Fruit fly (Drosophila melanogaster) whole organism, embryonic: Measurements from ENCODE around the gene Sec61alpha.

ENCODE experiments used
- Atf6 ChIP-seq: fragments of 200-800 bp; sonication (Bioruptor generic); IDR thresholded peaks from 2 replicates; pipeline ENCODE4 v1.3.6; 2022; ENCODE audit warnings: missing biosample characterization, missing genetic modification characterization
- B-H2 ChIP-seq: fragments of 200-800 bp; sonication (Bioruptor generic); optimal IDR thresholded peaks from 2 replicates; lab custom pipeline; 2018; ENCODE audit warnings: missing biosample characterization, mild to moderate bottlenecking, missing genetic modification characterization
- BtbVII ChIP-seq: fragments of 200-800 bp; sonication (Bioruptor generic); optimal IDR thresholded peaks from 3 replicates; lab custom pipeline; 2017; ENCODE audit warnings: missing biosample characterization, mild to moderate bottlenecking, missing genetic modification characterization
- Bteb2 ChIP-seq: fragments of 200-800 bp; sonication (Bioruptor generic); optimal IDR thresholded peaks from 2 replicates; lab custom pipeline; 2016; ENCODE audit warnings: missing biosample characterization, missing genetic modification characterization
- CG12071 ChIP-seq: fragments of 200-800 bp; sonication (Bioruptor generic); optimal IDR thresholded peaks from 3 replicates; lab custom pipeline; 2018; ENCODE audit warnings: missing biosample characterization, mild to moderate bottlenecking, missing genetic modification characterization
- CG12155 ChIP-seq: fragments of 200-800 bp; sonication (Bioruptor generic); optimal IDR thresholded peaks from 3 replicates; lab custom pipeline; 2016; ENCODE audit warnings: missing biosample characterization, missing genetic modification characterization
- CG12659 ChIP-seq: fragments of 200-800 bp; sonication (Bioruptor generic); optimal IDR thresholded peaks from 3 replicates; lab custom pipeline; 2017; ENCODE audit warnings: mild to moderate bottlenecking, missing biosample characterization, missing genetic modification reagents, missing genetic modification characterization
- CG15514 ChIP-seq: fragments of 200-800 bp; sonication (Bioruptor generic); optimal IDR thresholded peaks from 3 replicates; lab custom pipeline; 2017; ENCODE audit warnings: missing biosample characterization, missing genetic modification characterization, mild to moderate bottlenecking, moderate library complexity, missing genetic modification reagents
- CG17328 ChIP-seq: fragments of 200-800 bp; sonication (Bioruptor generic); IDR thresholded peaks from 2 replicates; pipeline ENCODE4 v1.3.6; 2022; ENCODE audit warnings: missing biosample characterization, missing genetic modification characterization
- CG2129 ChIP-seq: fragments of 200-800 bp; sonication (Bioruptor generic); IDR thresholded peaks from 2 replicates; pipeline ENCODE4 v1.3.6; 2022; ENCODE audit warnings: missing biosample characterization, missing genetic modification characterization; ENCODE audit not compliant: partially characterized antibody
- CG30020 ChIP-seq: fragments of 200-800 bp; optimal IDR thresholded peaks from 2 replicates; lab custom pipeline; 2019; ENCODE audit warnings: missing biosample characterization, mild to moderate bottlenecking, missing genetic modification characterization, moderate library complexity
- CG31365 ChIP-seq: fragments of 200-800 bp; sonication (Bioruptor generic); optimal IDR thresholded peaks from 2 replicates; lab custom pipeline; 2018; ENCODE audit warnings: missing biosample characterization, mild to moderate bottlenecking, missing genetic modification characterization
- CG4404 ChIP-seq: fragments of 200-800 bp; sonication (Bioruptor generic); IDR thresholded peaks from 2 replicates; pipeline ENCODE4 v1.3.6; 2022; ENCODE audit warnings: missing biosample characterization, missing genetic modification characterization
- CG5180 ChIP-seq: fragments of 200-800 bp; sonication (Bioruptor generic); optimal IDR thresholded peaks from 3 replicates; lab custom pipeline; 2017; ENCODE audit warnings: missing biosample characterization, missing genetic modification characterization, mild to moderate bottlenecking, moderate library complexity, missing genetic modification reagents
- CG6765 ChIP-seq: fragments of 200-800 bp; sonication (Bioruptor generic); optimal IDR thresholded peaks from 3 replicates; lab custom pipeline; 2017; ENCODE audit warnings: missing biosample characterization, mild to moderate bottlenecking, missing genetic modification characterization
- CG8281 ChIP-seq: fragments of 200-800 bp; sonication (Bioruptor generic); optimal IDR thresholded peaks from 2 replicates; lab custom pipeline; 2018; ENCODE audit warnings: missing biosample characterization, mild to moderate bottlenecking, missing genetic modification characterization, moderate library complexity
- CG8290 ChIP-seq, 3 experiments: fragments of 200-800 bp; sonication (Bioruptor generic); optimal IDR thresholded peaks; 2 replicates each; lab custom pipeline; 2016 to 2019; ENCODE audit warnings: missing biosample characterization in 3 of 3, missing genetic modification characterization in 3 of 3, mild to moderate bottlenecking in 2 of 3, moderate library complexity in 1 of 3
- CG8944 ChIP-seq: fragments of 200-800 bp; sonication (Bioruptor generic); optimal IDR thresholded peaks from 3 replicates; lab custom pipeline; 2016; ENCODE audit warnings: missing biosample characterization, missing genetic modification characterization
- Chrac-16 ChIP-seq: fragments of 200-800 bp; sonication (Bioruptor generic); optimal IDR thresholded peaks from 3 replicates; lab custom pipeline; 2016; ENCODE audit warnings: missing biosample characterization, missing genetic modification characterization
- D19A ChIP-seq: fragments of 200-800 bp; optimal IDR thresholded peaks from 3 replicates; lab custom pipeline; 2019; ENCODE audit warnings: missing biosample characterization, mild to moderate bottlenecking, missing genetic modification characterization, moderate library complexity
- Dbx ChIP-seq: fragments of 200-800 bp; sonication (Bioruptor generic); IDR thresholded peaks from 3 replicates; pipeline ENCODE4 v1.3.6; 2022; ENCODE audit warnings: missing biosample characterization, missing genetic modification characterization
- Doc3 ChIP-seq: fragments of 200-800 bp; sonication (Bioruptor generic); IDR thresholded peaks from 3 replicates; pipeline ENCODE4 v1.3.6; 2022; ENCODE audit warnings: missing biosample characterization, missing genetic modification characterization; ENCODE audit not compliant: partially characterized antibody
- Elba2 ChIP-seq: fragments of 200-800 bp; sonication (Bioruptor generic); optimal IDR thresholded peaks from 3 replicates; lab custom pipeline; 2016; ENCODE audit warnings: missing biosample characterization, missing genetic modification characterization
- Gsc ChIP-seq: fragments of 200-800 bp; sonication (Bioruptor generic); IDR thresholded peaks from 2 replicates; pipeline ENCODE4 v1.3.6; 2022; ENCODE audit warnings: missing biosample characterization, missing genetic modification characterization
- HHEX ChIP-seq: fragments of 200-800 bp; sonication (Bioruptor generic); optimal IDR thresholded peaks from 3 replicates; lab custom pipeline; 2017; ENCODE audit warnings: missing biosample characterization, mild to moderate bottlenecking, missing genetic modification characterization, missing genetic modification reagents
- Hand ChIP-seq: fragments of 200-800 bp; sonication (Bioruptor generic); optimal IDR thresholded peaks from 2 replicates; lab custom pipeline; 2017; ENCODE audit warnings: mild to moderate bottlenecking, missing biosample characterization, missing genetic modification reagents, missing genetic modification characterization
- HmgZ ChIP-seq: fragments of 200-800 bp; sonication (Bioruptor generic); optimal IDR thresholded peaks from 2 replicates; lab custom pipeline; 2018; ENCODE audit warnings: missing biosample characterization, mild to moderate bottlenecking, missing genetic modification characterization
- Hr3 ChIP-seq: fragments of 200-800 bp; sonication (Bioruptor generic); optimal IDR thresholded peaks from 3 replicates; lab custom pipeline; 2016; ENCODE audit warnings: missing biosample characterization, missing genetic modification characterization
- Hr51 ChIP-seq, 2 experiments: fragments of 200-800 bp; sonication (Bioruptor generic); optimal IDR thresholded peaks; 2 replicates in 1 of 2; 3 replicates in 1 of 2; lab custom pipeline; 2016 to 2018; ENCODE audit warnings: missing biosample characterization in 2 of 2, missing genetic modification characterization in 2 of 2, mild to moderate bottlenecking in 1 of 2, moderate library complexity in 1 of 2
- Trl ChIP-seq, 3 experiments: fragments of >200 bp in 2 of 3; fragments of 200-800 bp in 1 of 3; sonication (Bioruptor generic) in 1 of 3; optimal IDR thresholded peaks; 2 replicates in 1 of 3; 3 replicates in 2 of 3; lab custom pipeline; 2016 to 2017; ENCODE audit warnings: missing biosample characterization in 1 of 3, missing genetic modification characterization in 1 of 3
- amos ChIP-seq: fragments of 200-800 bp; sonication (Bioruptor generic); IDR thresholded peaks from 2 replicates; pipeline ENCODE4 v1.3.6; 2022; ENCODE audit warnings: missing biosample characterization, missing genetic modification characterization; ENCODE audit not compliant: partially characterized antibody
- aop ChIP-seq: fragments of 200-800 bp; sonication (Bioruptor generic); IDR thresholded peaks from 2 replicates; pipeline ENCODE4 v1.3.6; 2022; ENCODE audit warnings: missing biosample characterization, missing genetic modification characterization
- bsh ChIP-seq, 2 experiments: fragments of 200-800 bp; sonication (Bioruptor generic); optimal IDR thresholded peaks; 2 replicates each; lab custom pipeline; 2017 to 2018; ENCODE audit warnings: mild to moderate bottlenecking in 2 of 2, missing biosample characterization in 2 of 2, missing genetic modification characterization in 2 of 2, moderate library complexity in 1 of 2
- caup ChIP-seq: fragments of 200-800 bp; sonication (Bioruptor generic); optimal IDR thresholded peaks from 3 replicates; lab custom pipeline; 2017; ENCODE audit warnings: missing biosample characterization, mild to moderate bottlenecking, missing genetic modification characterization, moderate library complexity; ENCODE audit not compliant: severe bottlenecking
- cg ChIP-seq: fragments of 200-800 bp; sonication (Bioruptor generic); optimal IDR thresholded peaks from 3 replicates; lab custom pipeline; 2019; ENCODE audit warnings: missing biosample characterization, mild to moderate bottlenecking, missing genetic modification characterization, moderate library complexity
- chm ChIP-seq: fragments of 200-800 bp; sonication (Bioruptor generic); IDR thresholded peaks from 2 replicates; pipeline ENCODE4 v1.3.6; 2022; ENCODE audit warnings: missing biosample characterization, missing genetic modification characterization
- ci ChIP-seq: fragments of 200-800 bp; sonication (Bioruptor generic); IDR thresholded peaks from 3 replicates; pipeline ENCODE4 v1.3.6; 2022; ENCODE audit warnings: missing biosample characterization, missing genetic modification characterization
- crp ChIP-seq, 2 experiments: fragments of 200-800 bp; sonication (Bioruptor generic); optimal IDR thresholded peaks; 2 replicates in 1 of 2; 3 replicates in 1 of 2; lab custom pipeline; 2017; ENCODE audit warnings: missing biosample characterization in 2 of 2, missing genetic modification characterization in 2 of 2, mild to moderate bottlenecking in 1 of 2, moderate library complexity in 1 of 2
- cwo ChIP-seq: fragments of 200-800 bp; sonication (Bioruptor generic); optimal IDR thresholded peaks from 3 replicates; lab custom pipeline; 2017; ENCODE audit warnings: missing biosample characterization, missing genetic modification characterization, mild to moderate bottlenecking, moderate library complexity, missing genetic modification reagents
- ftz-f1 ChIP-seq: fragments of 200-800 bp; sonication (Bioruptor generic); optimal IDR thresholded peaks from 2 replicates; lab custom pipeline; 2016; ENCODE audit warnings: missing biosample characterization, missing genetic modification characterization
- grn ChIP-seq: fragments of 200-800 bp; sonication (Bioruptor generic); optimal IDR thresholded peaks from 3 replicates; lab custom pipeline; 2017; ENCODE audit warnings: missing biosample characterization, missing genetic modification characterization
- gro ChIP-seq: fragments of 200-800 bp; sonication (Bioruptor generic); optimal IDR thresholded peaks from 2 replicates; lab custom pipeline; 2016; ENCODE audit warnings: missing biosample characterization, missing genetic modification characterization
- pan ChIP-seq, 4 experiments: fragments of >200 bp in 3 of 4; fragments of 200-800 bp in 1 of 4; sonication (Bioruptor generic) in 1 of 4; optimal IDR thresholded peaks in 3 of 4; IDR thresholded peaks in 1 of 4; 2 replicates each; pipeline versions ENCODE4 v1.3.6 to Lab custom; 2017 to 2022; ENCODE audit warnings: missing biosample characterization in 2 of 4, missing genetic modification characterization in 2 of 4, mixed read lengths in 1 of 4
- sd ChIP-seq: fragments of 200-800 bp; sonication (Bioruptor generic); optimal IDR thresholded peaks from 3 replicates; lab custom pipeline; 2018; ENCODE audit warnings: missing biosample characterization, mild to moderate bottlenecking, missing genetic modification characterization, moderate library complexity
- seq ChIP-seq: fragments of 200-800 bp; sonication (Bioruptor generic); IDR thresholded peaks from 2 replicates; pipeline ENCODE4 v1.3.6; 2022; ENCODE audit warnings: missing biosample characterization, missing genetic modification characterization
- tll ChIP-seq, 2 experiments: fragments of 200-800 bp in 1 of 2; fragments of >200 bp in 1 of 2; sonication (Bioruptor generic) in 1 of 2; optimal IDR thresholded peaks; 2 replicates each; lab custom pipeline; 2017 to 2019; ENCODE audit warnings: missing biosample characterization in 2 of 2, missing genetic modification characterization in 2 of 2, mild to moderate bottlenecking in 1 of 2, moderate library complexity in 1 of 2
- wor ChIP-seq: fragments of 200-800 bp; sonication (Bioruptor generic); IDR thresholded peaks from 2 replicates; pipeline ENCODE4 v1.3.6; 2022; ENCODE audit warnings: missing biosample characterization, missing genetic modification characterization

The Sec61alpha gene

DNA sequence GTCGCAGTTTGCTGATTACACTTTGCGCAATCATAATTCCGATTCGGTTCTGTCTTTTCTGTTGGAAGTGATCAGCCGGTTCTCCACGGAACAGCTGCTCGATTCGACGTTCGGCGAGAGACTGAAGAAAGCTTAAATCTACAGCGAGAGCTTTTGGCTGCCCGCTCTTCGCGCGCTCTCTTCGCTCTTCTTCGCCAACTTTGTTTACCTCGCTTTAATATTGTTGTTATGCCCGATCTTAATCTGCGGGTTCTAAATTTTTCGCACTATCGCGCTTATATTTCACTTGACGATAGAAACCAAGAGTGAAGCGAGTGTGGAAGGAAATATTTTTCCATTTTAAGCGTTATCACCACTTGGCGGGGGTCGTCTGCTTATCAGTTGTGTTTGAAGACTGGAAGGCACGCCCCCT, 14.0 kb upstream of the Sec61alpha start, which contains the start of gene CG9547 (continued):
- TF ChIP-seq gro (GFP tag; lab: Kevin White, UChicago) (peak; percentile 53), CG12155 (peak; percentile 84), D19A (no peak), Gsc (GFP tag; lab: Robert Waterston, UW) (no peak), aop (GFP tag; lab: Robert Waterston, UW) (no peak), CG2129 (GFP tag; lab: Robert Waterston, UW) (no peak), B-H2 (peak; percentile 6), sd (peak; percentile 93), CG8290 (GFP tag; optimal IDR thresholded peaks at IDR 0.05; lab: Kevin White, UChicago) (no peak), CG8290 (tag; optimal IDR thresholded peaks at IDR 0.05; lab: Kevin White, UChicago) (peak in 1 of 2 experiments; percentile 36), HHEX (GFP tag; lab: Kevin White, UChicago) (peak; percentile 12), CG5180 (GFP tag; lab: Kevin White, UChicago) (peak; percentile 39), Elba2 (GFP tag; lab: Kevin White, UChicago) (no peak), Dbx (GFP tag; lab: Robert Waterston, UW) (peak; percentile 65; the same call in 2 of the 3 replicates), CG8281 (tag; lab: Kevin White, UChicago) (no peak), CG4404 (GFP tag; lab: Robert Waterston, UW) (no peak), crp (GFP tag; optimal IDR thresholded peaks at IDR 0.05; lab: Kevin White, UChicago) (peak in 1 of 2 experiments; percentile 68), Chrac-16 (GFP tag; lab: Kevin White, UChicago) (no peak), ftz-f1 (peak; percentile 25), CG6765 (GFP tag; lab: Kevin White, UChicago) (peak; percentile 68), pan (optimal IDR thresholded peaks at IDR 0.05; lab: Kevin White, UChicago) (no peak), pan (GFP tag; optimal IDR thresholded peaks at IDR 0.05 in 1 of 2, IDR thresholded peaks at IDR 0.05 in 1 of 2) (no peak), Hand (GFP tag; lab: Kevin White, UChicago) (peak; percentile 40), ci (peak; percentile 69; the same call in 2 of the 3 replicates), BtbVII (GFP tag; lab: Kevin White, UChicago) (peak; percentile 53), CG8944 (GFP tag; lab: Kevin White, UChicago) (no peak), CG30020 (tag; lab: Kevin White, UChicago) (no peak), CG12659 (GFP tag; lab: Kevin White, UChicago) (peak; percentile 0), Doc3 (GFP tag; lab: Robert Waterston, UW) (no peak), Atf6 (GFP tag; lab: Robert Waterston, UW) (peak; percentile 14; the same call in 1 of the 2 replicates), Trl (optimal IDR thresholded peaks at IDR 0.05; lab: Kevin White, UChicago) (peak; percentile 71 to 84), Trl (GFP tag; optimal IDR thresholded peaks at IDR 0.05; lab: Kevin White, UChicago) (no peak), CG31365 (tag; lab: Kevin White, UChicago) (peak; percentile 33), amos (GFP tag; lab: Robert Waterston, UW) (peak; percentile 45; the same call in 1 of the 2 replicates), Bteb2 (GFP tag; lab: Kevin White, UChicago) (no peak), cwo (GFP tag; lab: Kevin White, UChicago) (peak; percentile 26), HmgZ (tag; lab: Kevin White, UChicago) (peak; percentile 20), Hr51 (GFP tag; optimal IDR thresholded peaks at IDR 0.05; lab: Kevin White, UChicago) (no peak), CG12071 (GFP tag; lab: Kevin White, UChicago) (peak; percentile 38), caup (peak; percentile 39), Hr3 (no peak), CG17328 (GFP tag; lab: Robert Waterston, UW) (no peak), wor (GFP tag; lab: Robert Waterston, UW) (no peak), grn (GFP tag; lab: Kevin White, UChicago) (peak; percentile 94), cg (GFP tag; lab: Kevin White, UChicago) (no peak), tll (GFP tag; optimal IDR thresholded peaks at IDR 0.05; lab: Kevin White, UChicago) (no peak), chm (GFP tag; lab: Robert Waterston, UW) (peak; percentile 26; the same call in 1 of the 2 replicates), bsh (GFP tag; optimal IDR thresholded peaks at IDR 0.05; lab: Kevin White, UChicago) (peak in 1 of 2 experiments; percentile 8), CG15514 (peak; percentile 54), seq (no peak)
